Worm (Caenorhabditis elegans): Measurements from ENCODE around the gene gst-19.

- no peak for TF ChIP-seq pha-4 (tag; optimal IDR thresholded peaks at IDR 0.05)
- TF ChIP-seq pqm-1 (tag; optimal IDR thresholded peaks at IDR 0.05): no peak
- TF ChIP-seq sox-2 (GFP tag; IDR thresholded peaks at IDR 0.05): no peak
- TF ChIP-seq hlh-30 (tag; optimal IDR thresholded peaks at IDR 0.05; ENCODE audit: insufficient read depth): no peak
- no peak for TF ChIP-seq hlh-15 (tag; optimal IDR thresholded peaks at IDR 0.05)
- TF ChIP-seq madf-2 (tag; optimal IDR thresholded peaks at IDR 0.05): no peak
- TF ChIP-seq nhr-11 (tag; optimal IDR thresholded peaks at IDR 0.05): no peak
- no peak for TF ChIP-seq gmeb-2 (tag; optimal IDR thresholded peaks at IDR 0.05)
These were observed 9.7 kb upstream of the gst-19 start for ce11 chrII:13636596-13636995.

All from whole organism, late embryonic.